Fruit fly (Drosophila melanogaster): ENCODE results near the gene CG18754.

The CG18754 gene

DNA sequence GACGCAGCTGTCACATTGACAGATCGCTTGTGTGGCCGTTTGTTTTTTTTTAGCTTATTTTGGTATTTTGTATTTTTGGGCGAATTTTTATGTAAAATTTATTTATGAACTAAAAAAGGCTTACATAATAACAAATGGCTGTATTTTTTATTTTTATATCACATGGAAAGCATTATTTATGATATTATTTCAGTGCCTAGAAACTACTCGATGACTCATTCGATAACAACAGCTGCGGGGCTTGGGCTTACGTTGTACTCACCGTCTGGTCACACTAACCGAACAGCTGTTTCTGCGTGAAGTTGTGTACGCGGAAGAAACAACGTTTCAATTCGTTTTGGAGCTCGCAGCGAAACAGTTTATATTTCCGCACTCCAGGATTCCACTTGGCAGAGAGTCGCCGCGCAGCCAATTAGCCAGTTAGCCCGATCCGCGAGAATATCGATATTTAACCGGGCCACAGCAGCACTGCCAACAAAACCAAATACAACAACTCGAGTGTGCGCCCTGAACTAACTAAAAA, 49.2 kb downstream of the CG18754 start, which contains the start of the genes Hmgcr and Rpn9 (continued):
- TF ChIP-seq nom (GFP tag; optimal IDR thresholded peaks at IDR 0.05) (peak; percentile 49), Hr51 (GFP tag; optimal IDR thresholded peaks at IDR 0.05) (peak in 1 of 2 experiments; percentile 11), CG31224 (GFP tag; IDR thresholded peaks at IDR 0.05) (no peak), ranshi (GFP tag; IDR thresholded peaks at IDR 0.05) (no peak), scrt (GFP tag; optimal IDR thresholded peaks at IDR 0.05) (peak; percentile 18), CG11456 (GFP tag; IDR thresholded peaks at IDR 0.05) (no peak), CG9727 (GFP tag; optimal IDR thresholded peaks at IDR 0.05) (no peak), Poxn (GFP tag; IDR thresholded peaks at IDR 0.05) (no peak), Pdp1 (GFP tag; optimal IDR thresholded peaks at IDR 0.05) (peak in 1 of 2 experiments; percentile 99), hkb (optimal IDR thresholded peaks at IDR 0.05) (peak; percentile 89), hkb (GFP tag; IDR thresholded peaks at IDR 0.05) (no peak), tin (GFP tag; optimal IDR thresholded peaks at IDR 0.05) (no peak), CG16813 (GFP tag; IDR thresholded peaks at IDR 0.05; ENCODE audit: partially characterized antibody) (no peak), Blimp-1 (GFP tag; optimal IDR thresholded peaks at IDR 0.05) (peak; percentile 11), CG1647 (GFP tag; optimal IDR thresholded peaks at IDR 0.05) (no peak), chn (GFP tag; optimal IDR thresholded peaks at IDR 0.05) (no peak), wek (GFP tag; optimal IDR thresholded peaks at IDR 0.05) (peak; percentile 30), CG8924 (tag; optimal IDR thresholded peaks at IDR 0.05) (peak; percentile 44), Spps (tag; optimal IDR thresholded peaks at IDR 0.05) (no peak), Adf1 (GFP tag; IDR thresholded peaks at IDR 0.05) (peak; percentile 44; the same call in 1 of the 2 replicates), CG34224 (GFP tag; IDR thresholded peaks at IDR 0.05; ENCODE audit: partially characterized antibody) (peak; percentile 38; the same call in 1 of the 3 replicates), Sry-δ (GFP tag; optimal IDR thresholded peaks at IDR 0.05) (peak; percentile 52), CG3995 (GFP tag; optimal IDR thresholded peaks at IDR 0.05) (peak; percentile 24), CG3281 (GFP tag; optimal IDR thresholded peaks at IDR 0.05) (peak; percentile 2), Lhr (GFP tag; optimal IDR thresholded peaks at IDR 0.05) (peak; percentile 79), Dll (GFP tag; IDR thresholded peaks at IDR 0.05; ENCODE audit: partially characterized antibody) (0 out of 4 replicates have a peak, but pooled peaks have one; percentile 40), CG9817 (tag; optimal IDR thresholded peaks at IDR 0.05) (no peak), h (optimal IDR thresholded peaks at IDR 0.05) (no peak), CG15601 (tag; optimal IDR thresholded peaks at IDR 0.05) (peak; percentile 76), dysf (GFP tag; IDR thresholded peaks at IDR 0.05) (no peak), Gsc (GFP tag; IDR thresholded peaks at IDR 0.05) (no peak), CG9797 (GFP tag; optimal IDR thresholded peaks at IDR 0.05) (peak; percentile 97), CG3847 (GFP tag; IDR thresholded peaks at IDR 0.05) (0 out of 2 replicates have a peak, but pooled peaks have one; percentile 9), CG7963 (GFP tag; IDR thresholded peaks at IDR 0.05; ENCODE audit: partially characterized antibody) (0 out of 3 replicates have a peak, but pooled peaks have one; percentile 22), CG18619 (GFP tag; optimal IDR thresholded peaks at IDR 0.05) (no peak), NC2β (GFP tag; optimal IDR thresholded peaks at IDR 0.05) (peak; percentile 55), Xrp1 (GFP tag; IDR thresholded peaks at IDR 0.05) (no peak), sug (tag; optimal IDR thresholded peaks at IDR 0.05) (peak; percentile 33), bsh (GFP tag; optimal IDR thresholded peaks at IDR 0.05) (no peak), CG11504 (tag; optimal IDR thresholded peaks at IDR 0.05) (peak; percentile 51), Bgb (GFP tag; IDR thresholded peaks at IDR 0.05; ENCODE audit: partially characterized antibody) (peak; percentile 31; the same call in 1 of the 2 replicates), btn (GFP tag; optimal IDR thresholded peaks at IDR 0.05) (no peak), CHES-1-like (GFP tag; optimal IDR thresholded peaks at IDR 0.05) (peak; percentile 53), CG4360 (GFP tag; IDR thresholded peaks at IDR 0.05) (no peak), MESR4 (GFP tag; optimal IDR thresholded peaks at IDR 0.05) (peak; percentile 66), D19A (tag; optimal IDR thresholded peaks at IDR 0.05) (peak; percentile 14), kay (GFP tag; optimal IDR thresholded peaks at IDR 0.05) (peak; percentile 35), Opbp (GFP tag; IDR thresholded peaks at IDR 0.05; ENCODE audit: partially characterized antibody) (0 out of 3 replicates have a peak, but pooled peaks have one; percentile 48), HHEX (GFP tag; optimal IDR thresholded peaks at IDR 0.05) (no peak)
